Fruit fly (Drosophila melanogaster) whole organism, embryonic: ENCODE data around the gene CG43059.

Experiments used
- Ada2b ChIP-seq: fragments of 200-800 bp; sonication (Bioruptor generic); IDR thresholded peaks from 2 replicates; pipeline ENCODE4 v1.3.6; 2022; ENCODE audit warnings: missing biosample characterization, missing genetic modification characterization
- Awh ChIP-seq: fragments of 200-800 bp; sonication (Bioruptor generic); IDR thresholded peaks from 2 replicates; pipeline ENCODE4, ENCODE4 v1.3.6; 2022; ENCODE audit warnings: missing biosample characterization, missing genetic modification characterization
- Blimp-1 ChIP-seq: fragments of 200-800 bp; sonication (Bioruptor generic); optimal IDR thresholded peaks from 3 replicates; lab custom pipeline; 2018; ENCODE audit warnings: missing biosample characterization, missing genetic modification characterization, mild to moderate bottlenecking, moderate library complexity, missing genetic modification reagents
- C15 ChIP-seq: fragments of 200-800 bp; sonication (Bioruptor generic); IDR thresholded peaks from 3 replicates; pipeline ENCODE4 v1.3.6; 2022; ENCODE audit warnings: missing biosample characterization, missing genetic modification characterization
- CG11504 ChIP-seq: fragments of 200-800 bp; sonication (Bioruptor generic); optimal IDR thresholded peaks from 3 replicates; lab custom pipeline; 2019; ENCODE audit warnings: missing biosample characterization, mild to moderate bottlenecking, missing genetic modification characterization, moderate library complexity
- CG12769 ChIP-seq: fragments of 200-800 bp; sonication (Bioruptor generic); optimal IDR thresholded peaks from 2 replicates; lab custom pipeline; 2019; ENCODE audit warnings: missing biosample characterization, mild to moderate bottlenecking, missing genetic modification characterization, moderate library complexity
- CG15696 ChIP-seq: fragments of 200-800 bp; sonication (Bioruptor generic); optimal IDR thresholded peaks from 2 replicates; lab custom pipeline; 2019; ENCODE audit warnings: missing biosample characterization, mild to moderate bottlenecking, missing genetic modification characterization, moderate library complexity
- CG1603 ChIP-seq: fragments of 200-800 bp; sonication (Bioruptor generic); optimal IDR thresholded peaks from 2 replicates; lab custom pipeline; 2019; ENCODE audit warnings: missing biosample characterization, mild to moderate bottlenecking, missing genetic modification characterization, moderate library complexity
- CG17359 ChIP-seq: fragments of 200-800 bp; sonication (Bioruptor generic); optimal IDR thresholded peaks from 3 replicates; lab custom pipeline; 2018; ENCODE audit warnings: missing biosample characterization, mild to moderate bottlenecking, missing genetic modification characterization, moderate library complexity
- CG2712 ChIP-seq: fragments of 200-800 bp; optimal IDR thresholded peaks from 3 replicates; lab custom pipeline; 2019; ENCODE audit warnings: missing biosample characterization, mild to moderate bottlenecking, missing genetic modification characterization, moderate library complexity
- CG2889 ChIP-seq: fragments of 200-800 bp; sonication (Bioruptor generic); IDR thresholded peaks from 3 replicates; pipeline ENCODE4 v1.3.6; 2022; ENCODE audit warnings: missing biosample characterization, missing genetic modification characterization
- CG3281 ChIP-seq: fragments of 200-800 bp; sonication (Bioruptor generic); optimal IDR thresholded peaks from 3 replicates; lab custom pipeline; 2017; ENCODE audit warnings: missing biosample characterization, mild to moderate bottlenecking, missing genetic modification characterization
- CG6689 ChIP-seq: fragments of 200-800 bp; sonication (Bioruptor generic); IDR thresholded peaks from 2 replicates; pipeline ENCODE4 v1.3.6; 2022; ENCODE audit warnings: missing biosample characterization, missing genetic modification characterization
- CG8944 ChIP-seq: fragments of 200-800 bp; sonication (Bioruptor generic); optimal IDR thresholded peaks from 3 replicates; lab custom pipeline; 2016; ENCODE audit warnings: missing biosample characterization, missing genetic modification characterization
- Camta ChIP-seq: fragments of 200-800 bp; sonication (Bioruptor generic); optimal IDR thresholded peaks from 2 replicates; lab custom pipeline; 2016; ENCODE audit warnings: missing biosample characterization, missing genetic modification characterization
- Drgx ChIP-seq: fragments of 200-800 bp; sonication (Bioruptor generic); IDR thresholded peaks from 2 replicates; pipeline ENCODE4 v1.3.6; 2022; ENCODE audit warnings: missing biosample characterization, missing genetic modification characterization
- E2f1 ChIP-seq: fragments of 200-800 bp; sonication (Bioruptor generic); IDR thresholded peaks from 2 replicates; pipeline ENCODE4 v1.3.6; 2022; ENCODE audit warnings: missing biosample characterization, missing genetic modification characterization
- ERR ChIP-seq: fragments of 200-800 bp; sonication (Bioruptor generic); optimal IDR thresholded peaks from 2 replicates; lab custom pipeline; 2016; ENCODE audit warnings: missing biosample characterization, missing genetic modification characterization
- Ets65A ChIP-seq: fragments of 200-800 bp; sonication (Bioruptor generic); peaks from one replicate; lab custom pipeline; 2016; ENCODE audit warnings: missing biosample characterization, missing genetic modification characterization
- Hey ChIP-seq: fragments of 200-800 bp; sonication (Bioruptor generic); optimal IDR thresholded peaks from 3 replicates; lab custom pipeline; 2018; ENCODE audit warnings: missing biosample characterization, mild to moderate bottlenecking, missing genetic modification characterization
- Hmr ChIP-seq: fragments of 200-800 bp; sonication (Bioruptor generic); optimal IDR thresholded peaks from 3 replicates; lab custom pipeline; 2017; ENCODE audit warnings: mild to moderate bottlenecking, missing biosample characterization, missing genetic modification reagents, missing genetic modification characterization
- Hr51 ChIP-seq, 2 experiments: fragments of 200-800 bp; sonication (Bioruptor generic); optimal IDR thresholded peaks; 2 replicates in 1 of 2; 3 replicates in 1 of 2; lab custom pipeline; 2016 to 2018; ENCODE audit warnings: missing biosample characterization in 2 of 2, missing genetic modification characterization in 2 of 2, mild to moderate bottlenecking in 1 of 2, moderate library complexity in 1 of 2
- Max ChIP-seq: fragments of 200-800 bp; sonication (Bioruptor generic); optimal IDR thresholded peaks from 2 replicates; lab custom pipeline; 2016; ENCODE audit warnings: missing biosample characterization, mild to moderate bottlenecking, missing genetic modification characterization
- Med ChIP-seq: fragments of 200-800 bp; sonication (Bioruptor generic); peaks from one replicate; lab custom pipeline; 2016; ENCODE audit warnings: missing biosample characterization, missing genetic modification characterization, mild to moderate bottlenecking, inconsistent platforms, moderate library complexity
- Nf-YA ChIP-seq: fragments of 200-800 bp; sonication (Bioruptor generic); IDR thresholded peaks from 2 replicates; pipeline ENCODE4 v1.3.6; 2022; ENCODE audit warnings: missing biosample characterization, missing genetic modification characterization
- Ptx1 ChIP-seq: fragments of 200-800 bp; sonication (Bioruptor generic); IDR thresholded peaks from 2 replicates; pipeline ENCODE4 v1.3.6; 2022; ENCODE audit warnings: missing biosample characterization, missing genetic modification characterization
- Six4 ChIP-seq: fragments of 200-800 bp; sonication (Bioruptor generic); optimal IDR thresholded peaks from 2 replicates; lab custom pipeline; 2016; ENCODE audit warnings: missing biosample characterization, missing genetic modification characterization
- Sox102F ChIP-seq: fragments of 200-800 bp; sonication (Bioruptor generic); optimal IDR thresholded peaks from 2 replicates; lab custom pipeline; 2018; ENCODE audit warnings: missing biosample characterization, mild to moderate bottlenecking, missing genetic modification characterization, moderate library complexity
- Ssrp ChIP-seq: fragments of 200-800 bp; sonication (Bioruptor generic); optimal IDR thresholded peaks from 2 replicates; lab custom pipeline; 2018; ENCODE audit warnings: missing biosample characterization, mild to moderate bottlenecking, missing genetic modification characterization, moderate library complexity
- Xrp1 ChIP-seq: fragments of 200-800 bp; sonication (Bioruptor generic); IDR thresholded peaks from 2 replicates; pipeline ENCODE4 v1.3.6; 2022; ENCODE audit warnings: missing biosample characterization, missing genetic modification characterization
- amos ChIP-seq: fragments of 200-800 bp; sonication (Bioruptor generic); IDR thresholded peaks from 2 replicates; pipeline ENCODE4 v1.3.6; 2022; ENCODE audit warnings: missing biosample characterization, missing genetic modification characterization; ENCODE audit not compliant: partially characterized antibody
- ara ChIP-seq: fragments of 200-800 bp; sonication (Bioruptor generic); IDR thresholded peaks from 2 replicates; pipeline ENCODE4 v1.3.6; 2022; ENCODE audit warnings: missing biosample characterization, missing genetic modification characterization
- ase ChIP-seq: fragments of 200-800 bp; sonication (Bioruptor generic); IDR thresholded peaks from 3 replicates; pipeline ENCODE4 v1.3.6; 2022; ENCODE audit warnings: missing biosample characterization, missing genetic modification characterization
- bcd ChIP-seq: fragments of 200-800 bp; sonication (Bioruptor generic); optimal IDR thresholded peaks from 2 replicates; lab custom pipeline; 2017; ENCODE audit warnings: missing biosample characterization, mild to moderate bottlenecking, missing genetic modification characterization
- bsh ChIP-seq, 2 experiments: fragments of 200-800 bp; sonication (Bioruptor generic); optimal IDR thresholded peaks; 2 replicates each; lab custom pipeline; 2017 to 2018; ENCODE audit warnings: mild to moderate bottlenecking in 2 of 2, missing biosample characterization in 2 of 2, missing genetic modification characterization in 2 of 2, moderate library complexity in 1 of 2
- cad ChIP-seq: fragments of >200 bp; optimal IDR thresholded peaks from 2 replicates; lab custom pipeline; 2017; ENCODE audit warnings: missing biosample characterization, missing genetic modification characterization
- croc ChIP-seq: fragments of 200-800 bp; sonication (Bioruptor generic); conservative IDR thresholded peaks from 3 replicates; pipeline ENCODE4 v1.3.6; 2022; ENCODE audit warnings: missing biosample characterization, missing genetic modification characterization
- dmrt99B ChIP-seq: fragments of 200-800 bp; sonication (Bioruptor generic); optimal IDR thresholded peaks from 2 replicates; lab custom pipeline; 2018; ENCODE audit warnings: missing biosample characterization, mild to moderate bottlenecking, missing genetic modification characterization, moderate library complexity
- esg ChIP-seq: fragments of 200-800 bp; sonication (Bioruptor generic); conservative IDR thresholded peaks from 2 replicates; pipeline ENCODE4 v1.3.6; 2022; ENCODE audit warnings: missing biosample characterization, missing genetic modification characterization
- gem ChIP-seq: fragments of 200-800 bp; sonication (Bioruptor generic); optimal IDR thresholded peaks from 2 replicates; lab custom pipeline; 2019; ENCODE audit warnings: missing biosample characterization, mild to moderate bottlenecking, missing genetic modification characterization, moderate library complexity
- gsb ChIP-seq: fragments of 200-800 bp; sonication (Bioruptor generic); IDR thresholded peaks from 2 replicates; pipeline ENCODE4 v1.3.6; 2022; ENCODE audit warnings: missing biosample characterization, missing genetic modification characterization
- lbe ChIP-seq: fragments of 200-800 bp; sonication (Bioruptor generic); optimal IDR thresholded peaks from 2 replicates; lab custom pipeline; 2016; ENCODE audit warnings: missing biosample characterization, mild to moderate bottlenecking, missing genetic modification characterization
- maf-S ChIP-seq: fragments of 200-800 bp; sonication (Bioruptor generic); optimal IDR thresholded peaks from 2 replicates; lab custom pipeline; 2016; ENCODE audit warnings: missing biosample characterization, missing genetic modification characterization
- otp ChIP-seq: fragments of 200-800 bp; sonication (Bioruptor generic); IDR thresholded peaks from 3 replicates; pipeline ENCODE4, ENCODE4 v1.3.6; 2022; ENCODE audit warnings: missing biosample characterization, missing genetic modification characterization
- phol ChIP-seq: fragments of 200-800 bp; sonication (Bioruptor generic); optimal IDR thresholded peaks from 3 replicates; lab custom pipeline; 2018; ENCODE audit warnings: missing biosample characterization, mild to moderate bottlenecking, missing genetic modification characterization, moderate library complexity
- prd ChIP-seq, 3 experiments: fragments of >200 bp in 2 of 3; fragments of 200-800 bp in 1 of 3; sonication (Bioruptor generic) in 1 of 3; optimal IDR thresholded peaks in 2 of 3; IDR thresholded peaks in 1 of 3; 2 replicates in 2 of 3; 3 replicates in 1 of 3; pipeline versions ENCODE4 v1.3.6 to Lab custom; 2017 to 2022; ENCODE audit warnings: missing biosample characterization in 1 of 3, missing genetic modification characterization in 1 of 3
- row ChIP-seq: fragments of 200-800 bp; sonication (Bioruptor generic); IDR thresholded peaks from 3 replicates; pipeline ENCODE4 v1.3.6; 2022; ENCODE audit warnings: missing biosample characterization, missing genetic modification characterization
- sr ChIP-seq: fragments of 200-800 bp; sonication (Bioruptor generic); IDR thresholded peaks from 3 replicates; pipeline ENCODE4 v1.3.6; 2022; ENCODE audit warnings: missing biosample characterization, missing genetic modification characterization
- stc ChIP-seq: fragments of 200-800 bp; sonication (Bioruptor generic); IDR thresholded peaks from 2 replicates; pipeline ENCODE4 v1.3.6; 2022; ENCODE audit warnings: missing biosample characterization, missing genetic modification characterization
- tap ChIP-seq: fragments of 200-800 bp; optimal IDR thresholded peaks from 3 replicates; lab custom pipeline; 2019; ENCODE audit warnings: missing biosample characterization, mild to moderate bottlenecking, missing genetic modification characterization, moderate library complexity
- zfh1 ChIP-seq: fragments of 200-800 bp; sonication (Bioruptor generic); IDR thresholded peaks from 3 replicates; pipeline ENCODE4 v1.3.6; 2022; ENCODE audit warnings: missing biosample characterization, missing genetic modification characterization

CG43059 gene

DNA sequence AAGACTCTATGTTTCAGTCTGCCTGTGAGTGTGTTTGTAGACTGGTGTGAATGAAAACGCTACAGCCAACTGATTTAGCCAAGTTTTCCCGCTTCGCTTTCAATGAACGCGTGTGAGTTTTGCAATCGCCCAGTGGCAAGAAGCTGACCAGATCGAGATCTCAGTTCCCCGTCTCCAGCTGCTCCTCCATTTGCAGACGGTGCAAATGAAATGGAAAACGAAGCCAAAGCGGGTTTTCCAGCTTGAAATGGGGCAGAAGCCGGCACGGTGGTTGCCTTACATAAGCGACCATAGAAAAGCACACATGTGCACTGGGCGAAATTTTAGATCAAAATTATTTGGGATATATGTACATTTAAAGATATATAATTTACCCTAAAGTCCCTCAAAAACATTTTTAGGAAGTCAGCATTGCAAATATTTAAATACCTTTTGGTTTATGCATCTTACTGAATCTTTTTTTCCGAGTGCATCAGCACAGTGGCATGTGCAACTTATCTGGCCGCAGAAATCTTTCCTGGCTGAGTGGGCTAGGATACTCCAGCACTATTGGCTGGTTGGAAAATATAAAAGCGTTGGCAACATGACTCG lies at the start of gene CG43059:
CG43059 (minus strand) TSS at position 51 of the 591 bp plus-strand sequence.
- TF ChIP-seq gem = peak; percentile 22
- TF ChIP-seq ase (GFP tag; lab: Robert Waterston, UW) = 0 out of 3 replicates have a peak, but pooled peaks have one; percentile 19
- peak; percentile 53 for TF ChIP-seq Med (GFP tag; lab: Kevin White, UChicago)
- no peak for TF ChIP-seq croc (GFP tag; lab: Robert Waterston, UW)
- TF ChIP-seq CG6689 (GFP tag; lab: Robert Waterston, UW) = no peak
- no peak for TF ChIP-seq zfh1 (GFP tag; lab: Robert Waterston, UW)
- TF ChIP-seq dmrt99B = peak; percentile 8
- no peak for TF ChIP-seq amos
- TF ChIP-seq otp (GFP tag; lab: Robert Waterston, UW) = no peak
- TF ChIP-seq CG8944 = no peak
- 0 out of 3 replicates have a peak, but pooled peaks have one; percentile 9 for TF ChIP-seq row (GFP tag; lab: Robert Waterston, UW)
- no peak for TF ChIP-seq Nf-YA (GFP tag; lab: Robert Waterston, UW)
- peak; percentile 34 for TF ChIP-seq Sox102F (GFP tag; lab: Kevin White, UChicago)
- TF ChIP-seq CG17359 = peak; percentile 1
- TF ChIP-seq CG11504 (tag; lab: Kevin White, UChicago) = peak; percentile 35
- TF ChIP-seq E2f1 (GFP tag; lab: Robert Waterston, UW) = 0 out of 2 replicates have a peak, but pooled peaks have one; percentile 15
- no peak for TF ChIP-seq Hey (tag; lab: Kevin White, UChicago)
- peak; percentile 38 for TF ChIP-seq Ets65A (GFP tag; lab: Kevin White, UChicago)
- TF ChIP-seq CG1603 = peak; percentile 28
- TF ChIP-seq maf-S (GFP tag; lab: Kevin White, UChicago) = no peak
- peak in 1 of 2 experiments; percentile 5 for TF ChIP-seq bsh (GFP tag; optimal IDR thresholded peaks at IDR 0.05; lab: Kevin White, UChicago)
- TF ChIP-seq C15 = peak; percentile 22; the same call in 1 of the 3 replicates
- TF ChIP-seq Ssrp (tag; lab: Kevin White, UChicago) = no peak
- TF ChIP-seq cad (GFP tag; lab: Kevin White, UChicago) = no peak
- peak; percentile 1 for TF ChIP-seq CG2712 (tag; lab: Kevin White, UChicago)
- TF ChIP-seq Xrp1 (GFP tag; lab: Robert Waterston, UW) = peak; percentile 20; the same call in 1 of the 2 replicates
- TF ChIP-seq prd (optimal IDR thresholded peaks at IDR 0.05; lab: Kevin White, UChicago) = no peak
- TF ChIP-seq prd (GFP tag; IDR thresholded peaks at IDR 0.05; lab: Robert Waterston, UW) = peak; percentile 29; the same call in 1 of the 3 replicates
- peak; percentile 92 for TF ChIP-seq Drgx (GFP tag; lab: Robert Waterston, UW)
- peak; percentile 32 for TF ChIP-seq Blimp-1 (GFP tag; lab: Kevin White, UChicago)
- 0 out of 2 replicates have a peak, but pooled peaks have one; percentile 29 for TF ChIP-seq Awh (GFP tag; lab: Robert Waterston, UW)
- peak; percentile 21 for TF ChIP-seq phol (tag; lab: Kevin White, UChicago)
- peak in 1 of 2 experiments; percentile 28 for TF ChIP-seq Hr51 (GFP tag; optimal IDR thresholded peaks at IDR 0.05; lab: Kevin White, UChicago)
- no peak for TF ChIP-seq tap
- 0 out of 2 replicates have a peak, but pooled peaks have one; percentile 25 for TF ChIP-seq Ada2b (GFP tag; lab: Robert Waterston, UW)

DNA sequence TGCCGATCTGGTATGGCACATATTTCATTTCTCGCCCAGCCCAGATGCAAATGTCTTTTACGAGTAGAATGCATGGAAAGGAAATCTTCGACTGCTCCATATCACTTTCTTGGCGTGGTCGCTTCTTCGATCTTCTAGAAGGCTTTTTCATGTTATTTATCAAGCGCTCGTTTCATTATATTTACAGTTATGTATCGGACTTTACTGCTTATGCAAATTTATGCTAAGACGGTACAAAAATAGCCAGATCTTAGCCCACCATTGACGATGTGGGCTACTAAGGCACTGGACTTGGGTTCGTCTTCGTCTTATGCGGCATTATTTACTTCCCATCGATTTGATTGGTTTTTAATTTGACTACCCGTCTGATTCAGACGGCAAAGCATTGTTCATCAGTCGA lies 44.5 kb upstream of the CG43059 start:
- TF ChIP-seq esg (GFP tag; lab: Robert Waterston, UW) (no peak), CG12769 (tag; lab: Kevin White, UChicago) (peak; percentile 39), stc (GFP tag; lab: Robert Waterston, UW) (no peak), CG2889 (GFP tag; lab: Robert Waterston, UW) (no peak), ara (no peak), gsb (no peak), Max (GFP tag; lab: Kevin White, UChicago) (no peak), ERR (GFP tag; lab: Kevin White, UChicago) (no peak), Hmr (GFP tag; lab: Kevin White, UChicago) (no peak), Ptx1 (GFP tag; lab: Robert Waterston, UW) (no peak), CG15696 (no peak), Camta (GFP tag; lab: Kevin White, UChicago) (no peak), sr (GFP tag; lab: Robert Waterston, UW) (0 out of 3 replicates have a peak, but pooled peaks have one; percentile 37), CG3281 (no peak), lbe (GFP tag; lab: Kevin White, UChicago) (no peak), Six4 (GFP tag; lab: Kevin White, UChicago) (no peak), bcd (GFP tag; lab: Kevin White, UChicago) (no peak)
